Worm (Caenorhabditis elegans) whole organism, L4 larva: ENCODE measurements around the gene F48E8.8.
A peak's percentile ranks its signal among the peaks of the same experiment; 100 is the strongest.

Source experiments
- D1046.2 ChIP-seq: fragments of 200-800 bp; sonication (Bioruptor generic); IDR thresholded peaks from 2 replicates; pipeline ENCODE4 v1.3.6; 2022; ENCODE audit warnings: missing genetic modification characterization, missing compliant biosample characterization
- F10B5.3 ChIP-seq: sonication (generic microtip); optimal IDR thresholded peaks from 2 replicates; lab custom pipeline; 2016; ENCODE audit warnings: mild to moderate bottlenecking, missing genetic modification characterization, missing compliant biosample characterization
- F44E2.7 ChIP-seq: fragments of 200-800 bp; sonication (Bioruptor generic); IDR thresholded peaks from 2 replicates; pipeline ENCODE4 v2.1.2; 2022; ENCODE audit warnings: missing genetic modification characterization, missing compliant biosample characterization
- R02D3.7 ChIP-seq: fragments of 150-350 bp; sonication (generic microtip); optimal IDR thresholded peaks from 3 replicates; lab custom pipeline; 2014; ENCODE audit warnings: missing biosample characterization, missing genetic modification characterization
- Y48G9A.11 ChIP-seq: fragments of 200-800 bp; sonication (Bioruptor generic); IDR thresholded peaks from 2 replicates; pipeline ENCODE4 v1.3.6; 2022; ENCODE audit warnings: missing genetic modification reagents, missing genetic modification characterization, missing compliant biosample characterization
- Y5F2A.4 ChIP-seq: fragments of 200-800 bp; sonication (Bioruptor generic); optimal IDR thresholded peaks from 2 replicates; lab custom pipeline; 2018; ENCODE audit warnings: mild to moderate bottlenecking, missing genetic modification characterization, missing compliant biosample characterization
- ZK546.5 ChIP-seq, 2 experiments: sonication (generic microtip); optimal IDR thresholded peaks; 2 replicates each; lab custom pipeline; 2017; ENCODE audit warnings: missing biosample characterization in 2 of 2, missing genetic modification characterization in 2 of 2
- aha-1 ChIP-seq: fragments of 150-350 bp; peaks from one replicate; lab custom pipeline; 2014; ENCODE audit warnings: missing biosample characterization, missing genetic modification characterization
- arid-1 ChIP-seq: fragments of 200-800 bp; sonication (Bioruptor generic); conservative IDR thresholded peaks from 2 replicates; pipeline ENCODE4 v1.3.6; 2022; ENCODE audit warnings: missing genetic modification reagents, missing genetic modification characterization, missing compliant biosample characterization
- ceh-20 ChIP-seq: fragments of 200-800 bp; sonication (Bioruptor generic); IDR thresholded peaks from 2 replicates; pipeline ENCODE4 v1.3.6; 2022; ENCODE audit warnings: missing genetic modification reagents, missing genetic modification characterization, missing compliant biosample characterization
- ceh-44 ChIP-seq: fragments of 200-800 bp; sonication (Bioruptor generic); IDR thresholded peaks from 2 replicates; pipeline ENCODE4 v1.3.6; 2022; ENCODE audit warnings: missing genetic modification reagents, missing genetic modification characterization, missing compliant biosample characterization
- ces-1 ChIP-seq: fragments of 150-350 bp; sonication (generic microtip); optimal IDR thresholded peaks from 4 replicates; lab custom pipeline; 2014; ENCODE audit warnings: missing biosample characterization, missing genetic modification reagents, missing genetic modification characterization
- ctbp-1 ChIP-seq: fragments of 200-800 bp; sonication (Bioruptor generic); IDR thresholded peaks from 2 replicates; pipeline ENCODE4 v1.3.6; 2022; ENCODE audit warnings: missing genetic modification reagents, missing genetic modification characterization, missing compliant biosample characterization
- daf-12 ChIP-seq: fragments of 150-350 bp; optimal IDR thresholded peaks from 2 replicates; lab custom pipeline; 2014; ENCODE audit warnings: missing biosample characterization, missing genetic modification reagents, missing genetic modification characterization
- dmd-6 ChIP-seq: fragments of 200-800 bp; sonication (Bioruptor generic); IDR thresholded peaks from 2 replicates; pipeline ENCODE4 v1.3.6; 2022; ENCODE audit warnings: missing genetic modification reagents, missing genetic modification characterization, missing compliant biosample characterization
- dmd-9 ChIP-seq: fragments of 200-800 bp; sonication (Bioruptor generic); IDR thresholded peaks from 2 replicates; pipeline ENCODE4 v1.3.6; 2022; ENCODE audit warnings: missing genetic modification reagents, missing genetic modification characterization, missing compliant biosample characterization
- duxl-1 ChIP-seq: sonication (generic microtip); optimal IDR thresholded peaks from 2 replicates; lab custom pipeline; 2016; ENCODE audit warnings: mild to moderate bottlenecking, missing genetic modification characterization, moderate library complexity, missing compliant biosample characterization; ENCODE audit not compliant: poor library complexity
- dve-1 ChIP-seq: sonication (generic microtip); optimal IDR thresholded peaks from 2 replicates; lab custom pipeline; 2017; ENCODE audit warnings: antibody characterized with exemption, mild to moderate bottlenecking, missing genetic modification characterization, missing compliant biosample characterization; ENCODE audit not compliant: insufficient read depth
- egl-27 ChIP-seq: sonication (generic microtip); optimal IDR thresholded peaks from 3 replicates; lab custom pipeline; 2017; ENCODE audit warnings: missing biosample characterization, missing genetic modification reagents, missing genetic modification characterization
- hif-1 ChIP-seq, 2 experiments: sonication (generic microtip); optimal IDR thresholded peaks; 2 replicates each; lab custom pipeline; 2016 to 2017; ENCODE audit warnings: missing compliant biosample characterization in 2 of 2, missing genetic modification characterization in 2 of 2, missing genetic modification reagents in 2 of 2, missing genotype in 2 of 2, mild to moderate bottlenecking in 1 of 2
- jun-1 ChIP-seq: fragments of 150-350 bp; optimal IDR thresholded peaks from 2 replicates; lab custom pipeline; 2014; ENCODE audit warnings: missing biosample characterization, missing genetic modification reagents, missing genetic modification characterization
- lim-7 ChIP-seq: fragments of 200-800 bp; sonication (Bioruptor generic); IDR thresholded peaks from 2 replicates; pipeline ENCODE4 v1.3.6; 2022; ENCODE audit warnings: missing genetic modification characterization, missing compliant biosample characterization
- lin-38 ChIP-seq: fragments of 200-800 bp; sonication (Bioruptor generic); IDR thresholded peaks from 2 replicates; pipeline ENCODE4 v1.3.6; 2022; ENCODE audit warnings: missing genetic modification reagents, missing genetic modification characterization, missing compliant biosample characterization
- mdl-1 ChIP-seq, 2 experiments: fragments of 150-350 bp in 1 of 2; sonication (generic microtip) in 1 of 2; optimal IDR thresholded peaks; 2 replicates each; lab custom pipeline; 2014 to 2017; ENCODE audit warnings: missing biosample characterization in 2 of 2, missing genetic modification characterization in 2 of 2
- nhr-102 ChIP-seq: sonication (generic microtip); optimal IDR thresholded peaks from 2 replicates; lab custom pipeline; 2016; ENCODE audit warnings: mild to moderate bottlenecking, missing genetic modification characterization, moderate library complexity, missing compliant biosample characterization
- nhr-111 ChIP-seq: fragments of 200-800 bp; sonication (Bioruptor generic); optimal IDR thresholded peaks from 2 replicates; lab custom pipeline; 2018; ENCODE audit warnings: mild to moderate bottlenecking, missing genetic modification characterization, missing compliant biosample characterization
- nhr-237 ChIP-seq: sonication (generic microtip); optimal IDR thresholded peaks from 2 replicates; lab custom pipeline; 2017; ENCODE audit warnings: missing biosample characterization, missing genetic modification characterization
- nhr-25 ChIP-seq: sonication (generic microtip); optimal IDR thresholded peaks from 2 replicates; lab custom pipeline; 2017; ENCODE audit warnings: missing genetic modification characterization, mild to moderate bottlenecking, missing compliant biosample characterization, antibody characterized with exemption, moderate library complexity, borderline replicate concordance; ENCODE audit not compliant: insufficient read depth
- nhr-41 ChIP-seq: fragments of 200-800 bp; sonication (Bioruptor generic); IDR thresholded peaks from 2 replicates; pipeline ENCODE4 v1.3.6; 2022; ENCODE audit warnings: missing genetic modification reagents, missing genetic modification characterization, missing compliant biosample characterization
- nhr-48 ChIP-seq: sonication (generic microtip); optimal IDR thresholded peaks from 2 replicates; lab custom pipeline; 2016; ENCODE audit warnings: mild to moderate bottlenecking, missing genetic modification characterization, missing compliant biosample characterization
- nhr-6 ChIP-seq: fragments of 150-350 bp; optimal IDR thresholded peaks from 2 replicates; lab custom pipeline; 2014; ENCODE audit warnings: missing biosample characterization, missing genetic modification characterization
- nhr-76 ChIP-seq: fragments of 150-350 bp; optimal IDR thresholded peaks from 2 replicates; lab custom pipeline; 2014; ENCODE audit warnings: missing biosample characterization, missing genetic modification characterization
- nhr-77 ChIP-seq: fragments of 150-350 bp; optimal IDR thresholded peaks from 2 replicates; lab custom pipeline; 2014; ENCODE audit warnings: missing biosample characterization, missing genetic modification characterization
- pha-4 ChIP-seq, 2 experiments: fragments of 150-350 bp in 1 of 2; fragments of 200-800 bp in 1 of 2; sonication (Bioruptor generic) in 1 of 2; IDR thresholded peaks in 1 of 2; optimal IDR thresholded peaks in 1 of 2; 2 replicates each; pipeline versions ENCODE4 v1.3.6 to Lab custom; 2014 to 2022; ENCODE audit warnings: missing genetic modification characterization in 2 of 2, missing genetic modification reagents in 2 of 2, missing biosample characterization in 1 of 2, missing compliant biosample characterization in 1 of 2
- pqm-1 ChIP-seq: sonication (generic microtip); optimal IDR thresholded peaks from 2 replicates; lab custom pipeline; 2017; ENCODE audit warnings: missing biosample characterization, missing genetic modification characterization
- snpc-1.2 ChIP-seq: fragments of 200-800 bp; sonication (Bioruptor generic); IDR thresholded peaks from 2 replicates; pipeline ENCODE4 v1.3.6; 2022; ENCODE audit warnings: missing genetic modification reagents, missing genetic modification characterization, missing compliant biosample characterization
- spr-1 ChIP-seq: sonication (generic microtip); optimal IDR thresholded peaks from 2 replicates; lab custom pipeline; 2016; ENCODE audit warnings: mild to moderate bottlenecking, missing genetic modification characterization, missing compliant biosample characterization
- tag-97 ChIP-seq: fragments of 200-800 bp; sonication (Bioruptor generic); IDR thresholded peaks from 2 replicates; pipeline ENCODE4 v1.3.6; 2022; ENCODE audit warnings: missing genetic modification characterization, missing compliant biosample characterization
- unc-130 ChIP-seq: sonication (generic microtip); optimal IDR thresholded peaks from 2 replicates; lab custom pipeline; 2016; ENCODE audit warnings: missing genetic modification reagents, missing genetic modification characterization, missing compliant biosample characterization
- unc-39 ChIP-seq: sonication (generic microtip); optimal IDR thresholded peaks from 2 replicates; lab custom pipeline; 2017; ENCODE audit warnings: missing biosample characterization, missing genetic modification characterization
- unc-62 ChIP-seq, 3 experiments: fragments of 150-350 bp in 1 of 3; sonication (generic microtip); optimal IDR thresholded peaks in 2 of 3; peaks in 1 of 3; 1 replicate in 1 of 3; 2 replicates in 2 of 3; lab custom pipeline; 2014 to 2017; ENCODE audit warnings: missing biosample characterization in 3 of 3, missing genetic modification characterization in 3 of 3, missing genetic modification reagents in 3 of 3, missing genotype in 1 of 3
- zfp-2 ChIP-seq: sonication (generic microtip); optimal IDR thresholded peaks from 2 replicates; lab custom pipeline; 2016; ENCODE audit warnings: mild to moderate bottlenecking, missing genetic modification characterization, missing compliant biosample characterization
- zfp-3 ChIP-seq: fragments of 200-800 bp; sonication (Bioruptor generic); conservative IDR thresholded peaks from 2 replicates; pipeline ENCODE4 v1.3.6; 2022; ENCODE audit warnings: missing genetic modification reagents, missing genetic modification characterization, missing compliant biosample characterization
- zip-2 ChIP-seq: fragments of 150-350 bp; optimal IDR thresholded peaks from 2 replicates; lab custom pipeline; 2014; ENCODE audit warnings: missing biosample characterization, missing genetic modification characterization

The F48E8.8 gene

ce11 chrIII:5472693-5473092, 23.1 kb upstream of the F48E8.8 start (continued):
- TF ChIP-seq zfp-2 (tag; lab: Kevin White, UChicago) (no peak), aha-1 (tag; lab: Kevin White, UChicago) (peak; percentile 38), nhr-237 (tag; lab: Kevin White, UChicago) (no peak), egl-27 (no peak), duxl-1 (tag; lab: Kevin White, UChicago) (no peak), lim-7 (GFP tag; lab: Robert Waterston, UW) (no peak), zip-2 (no peak), unc-130 (GFP tag; lab: Kevin White, UChicago) (no peak), nhr-77 (tag; lab: Kevin White, UChicago) (no peak), F10B5.3 (tag; lab: Kevin White, UChicago) (no peak), dve-1 (tag; lab: Kevin White, UChicago) (no peak), nhr-102 (tag; lab: Kevin White, UChicago) (no peak), jun-1 (tag; lab: Kevin White, UChicago) (no peak), unc-39 (tag; lab: Kevin White, UChicago) (no peak), mdl-1 (tag; optimal IDR thresholded peaks at IDR 0.05; lab: Kevin White, UChicago) (peak in 1 of 2 experiments; percentile 74), pha-4 (GFP tag; IDR thresholded peaks at IDR 0.05; lab: Robert Waterston, UW) (no peak), pha-4 (tag; optimal IDR thresholded peaks at IDR 0.05; lab: Kevin White, UChicago) (no peak), nhr-76 (tag; lab: Kevin White, UChicago) (no peak), unc-62 (GFP tag; optimal IDR thresholded peaks at IDR 0.05 in 1 of 2; lab: Kevin White, UChicago) (no peak), unc-62 (tag; optimal IDR thresholded peaks at IDR 0.05; lab: Kevin White, UChicago) (no peak), hif-1 (tag; optimal IDR thresholded peaks at IDR 0.05; lab: Kevin White, UChicago) (no peak), tag-97 (GFP tag; lab: Robert Waterston, UW) (no peak), R02D3.7 (no peak), dmd-6 (GFP tag; lab: Robert Waterston, UW) (no peak), dmd-9 (GFP tag; lab: Robert Waterston, UW) (no peak), ces-1 (GFP tag; lab: Kevin White, UChicago) (no peak), spr-1 (no peak), pqm-1 (tag; lab: Kevin White, UChicago) (no peak), ctbp-1 (GFP tag; lab: Robert Waterston, UW) (no peak), D1046.2 (no peak), ceh-20 (GFP tag; lab: Robert Waterston, UW) (no peak), F44E2.7 (no peak), nhr-25 (tag; lab: Kevin White, UChicago) (no peak), daf-12 (tag; lab: Kevin White, UChicago) (no peak), nhr-41 (GFP tag; lab: Robert Waterston, UW) (no peak), ceh-44 (no peak), nhr-6 (tag; lab: Kevin White, UChicago) (no peak)

ce11 chrIII:5469090-5469489, 19.5 kb upstream of the F48E8.8 start:
- no peak for TF ChIP-seq nhr-111 (GFP tag; lab: Kevin White, UChicago)
- no peak for TF ChIP-seq nhr-48 (tag; lab: Kevin White, UChicago)
- TF ChIP-seq snpc-1.2 (GFP tag; lab: Robert Waterston, UW) = no peak
- TF ChIP-seq ZK546.5 (tag; optimal IDR thresholded peaks at IDR 0.05; lab: Kevin White, UChicago) = no peak
- TF ChIP-seq arid-1 (GFP tag; lab: Robert Waterston, UW) = no peak
- TF ChIP-seq nhr-102 (tag; lab: Kevin White, UChicago) = no peak
- no peak for TF ChIP-seq pqm-1 (tag; lab: Kevin White, UChicago)
- TF ChIP-seq Y48G9A.11 (GFP tag; lab: Robert Waterston, UW) = no peak
- no peak for TF ChIP-seq lin-38 (GFP tag; lab: Robert Waterston, UW)
- TF ChIP-seq R02D3.7 = no peak
- no peak for TF ChIP-seq zfp-3
- no peak for TF ChIP-seq Y5F2A.4 (GFP tag; lab: Kevin White, UChicago)
